Worm (Caenorhabditis elegans) whole organism, midembryonic: ENCODE data around the gene daf-3.

Source experiments
- T22C8.4 ChIP-seq: fragments of 200-800 bp; sonication (Bioruptor generic); IDR thresholded peaks from 2 replicates; pipeline ENCODE4 v1.3.6; 2022; ENCODE audit warnings: missing genetic modification characterization, missing compliant biosample characterization
- cog-1 ChIP-seq: sonication (generic microtip); optimal IDR thresholded peaks from 2 replicates; lab custom pipeline; 2016; ENCODE audit warnings: missing genetic modification characterization, missing compliant biosample characterization
- flt-1 ChIP-seq: fragments of 200-800 bp; sonication (Bioruptor generic); IDR thresholded peaks from 2 replicates; pipeline ENCODE4 v1.3.6; 2022; ENCODE audit warnings: missing genetic modification characterization, missing compliant biosample characterization
- klf-2 ChIP-seq: fragments of 200-800 bp; sonication (Bioruptor generic); conservative IDR thresholded peaks from 2 replicates; pipeline ENCODE4 v1.3.6; 2022; ENCODE audit warnings: missing genetic modification reagents, missing genetic modification characterization, missing compliant biosample characterization
- med-1 ChIP-seq: sonication (generic microtip); optimal IDR thresholded peaks from 2 replicates; lab custom pipeline; 2017; ENCODE audit warnings: missing genetic modification characterization, mild to moderate bottlenecking, missing compliant biosample characterization, antibody characterized with exemption, missing genetic modification reagents; ENCODE audit not compliant: insufficient read depth
- ref-1 ChIP-seq: fragments of 200-800 bp; sonication (Bioruptor generic); conservative IDR thresholded peaks from 2 replicates; pipeline ENCODE4 v1.3.6; 2022; ENCODE audit warnings: missing genetic modification reagents, missing genetic modification characterization, missing compliant biosample characterization
- tab-1 ChIP-seq: fragments of 200-800 bp; sonication (Bioruptor generic); IDR thresholded peaks from 2 replicates; pipeline ENCODE4 v1.3.6; 2022; ENCODE audit warnings: missing genetic modification characterization, missing compliant biosample characterization
- ztf-23 ChIP-seq: fragments of 200-800 bp; sonication (Bioruptor generic); IDR thresholded peaks from 2 replicates; pipeline ENCODE4 v1.3.6; 2022; ENCODE audit warnings: missing genetic modification reagents, missing genetic modification characterization, missing compliant biosample characterization
- ztf-29 ChIP-seq: fragments of 200-800 bp; sonication (Bioruptor generic); IDR thresholded peaks from 2 replicates; pipeline ENCODE4 v1.3.6; 2022; ENCODE audit warnings: missing genetic modification reagents, missing genetic modification characterization, missing compliant biosample characterization

- TF ChIP-seq klf-2 (GFP tag; lab: Robert Waterston, UW), result no peak
- no peak for TF ChIP-seq flt-1 (GFP tag; lab: Robert Waterston, UW)
- TF ChIP-seq tab-1, result no peak
- no peak for TF ChIP-seq ref-1
- no peak for TF ChIP-seq med-1
- no peak for TF ChIP-seq T22C8.4 (GFP tag; lab: Robert Waterston, UW)
- no peak for TF ChIP-seq ztf-23 (GFP tag; lab: Robert Waterston, UW)
- TF ChIP-seq cog-1 (tag; lab: Kevin White, UChicago), result no peak
- TF ChIP-seq ztf-29 (GFP tag; lab: Robert Waterston, UW), result no peak
These were observed 9.3 kb downstream of the daf-3 start, which contains the start of gene ifd-2 for ce11 chrX:815929-816328.
